Fruit fly (Drosophila melanogaster): Measurements from ENCODE around the gene zfh1.

The zfh1 gene

DNA sequence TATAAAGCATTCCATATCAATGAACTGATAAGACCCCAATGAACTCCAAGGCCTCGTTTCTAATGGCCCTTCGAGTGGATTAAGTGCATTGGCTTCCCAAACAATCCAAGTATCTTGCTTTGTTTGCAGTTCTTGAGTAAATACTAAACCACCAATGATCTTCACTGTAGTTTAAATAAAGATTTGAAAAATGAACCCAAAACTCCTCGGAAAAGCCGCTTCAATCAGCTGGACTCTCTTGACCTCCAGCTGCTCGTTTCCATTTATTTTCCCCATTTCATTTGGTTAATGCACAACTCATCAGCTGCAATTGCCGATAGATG is 46.3 kb downstream of the zfh1 start:
- TF ChIP-seq tai (GFP tag; optimal IDR thresholded peaks at IDR 0.05), result no peak
- TF ChIP-seq jim (GFP tag; optimal IDR thresholded peaks at IDR 0.05), result no peak
- TF ChIP-seq Vsx2 (GFP tag; optimal IDR thresholded peaks at IDR 0.05; ENCODE audit: partially characterized antibody), result no peak
- no peak for TF ChIP-seq woc (GFP tag; optimal IDR thresholded peaks at IDR 0.05)
- no peak for TF ChIP-seq fru (GFP tag; optimal IDR thresholded peaks at IDR 0.05)
- no peak for TF ChIP-seq CG32264 (GFP tag; optimal IDR thresholded peaks at IDR 0.05)
- TF ChIP-seq foxo (GFP tag; optimal IDR thresholded peaks at IDR 0.05), result no peak
- no peak for TF ChIP-seq Abd-B (GFP tag; optimal IDR thresholded peaks at IDR 0.05)
- TF ChIP-seq pan (optimal IDR thresholded peaks at IDR 0.05), result no peak
- no peak for TF ChIP-seq sage (GFP tag; optimal IDR thresholded peaks at IDR 0.05)
- TF ChIP-seq br (GFP tag; optimal IDR thresholded peaks at IDR 0.05), result no peak
- TF ChIP-seq usp (GFP tag; optimal IDR thresholded peaks at IDR 0.05), result no peak

dm6 chr3R:30812401-30813207 is 46.9 kb downstream of the zfh1 start:
- peak; percentile 48 for TF ChIP-seq psq (GFP tag; optimal IDR thresholded peaks at IDR 0.05)
- TF ChIP-seq Rel (GFP tag; optimal IDR thresholded peaks at IDR 0.05), result no peak
- TF ChIP-seq Rel (tag; optimal IDR thresholded peaks at IDR 0.05), result peak; percentile 94
- peak; percentile 34 for TF ChIP-seq Hr83 (GFP tag; optimal IDR thresholded peaks at IDR 0.05; ENCODE audit: poor library complexity, severe bottlenecking)
- TF ChIP-seq Hr78 (GFP tag; optimal IDR thresholded peaks at IDR 0.05), result no peak
- peak; percentile 30 for TF ChIP-seq Sp1 (GFP tag; optimal IDR thresholded peaks at IDR 0.05)
- no peak for TF ChIP-seq brk (GFP tag; optimal IDR thresholded peaks at IDR 0.05)
- TF ChIP-seq fru (GFP tag; optimal IDR thresholded peaks at IDR 0.05), result peak; percentile 50
- peak; percentile 70 for TF ChIP-seq rgr (GFP tag; optimal IDR thresholded peaks at IDR 0.05)
- TF ChIP-seq dmrt93B (GFP tag; optimal IDR thresholded peaks at IDR 0.05), result peak; percentile 18
- TF ChIP-seq OdsH (GFP tag; optimal IDR thresholded peaks at IDR 0.05), result peak; percentile 57
- no peak for TF ChIP-seq dsf (GFP tag; optimal IDR thresholded peaks at IDR 0.05; ENCODE audit: borderline replicate concordance)
- no peak for TF ChIP-seq Dfd (GFP tag; optimal IDR thresholded peaks at IDR 0.05)
- TF ChIP-seq h (GFP tag; optimal IDR thresholded peaks at IDR 0.05), result peak; percentile 84
- TF ChIP-seq usp (GFP tag; optimal IDR thresholded peaks at IDR 0.05), result no peak
- TF ChIP-seq foxo (GFP tag; optimal IDR thresholded peaks at IDR 0.05), result peak in 1 of 2 experiments; percentile 56
- TF ChIP-seq tai (GFP tag; optimal IDR thresholded peaks at IDR 0.05), result peak; percentile 35
- TF ChIP-seq Hnf4 (GFP tag; optimal IDR thresholded peaks at IDR 0.05), result peak; percentile 33
- peak; percentile 59 for TF ChIP-seq ey (GFP tag; optimal IDR thresholded peaks at IDR 0.05)
- TF ChIP-seq HLH106 (tag; optimal IDR thresholded peaks at IDR 0.05), result no peak
- no peak for TF ChIP-seq CG32264 (GFP tag; optimal IDR thresholded peaks at IDR 0.05)
- peak; percentile 37 for TF ChIP-seq br (GFP tag; optimal IDR thresholded peaks at IDR 0.05)

DNA sequence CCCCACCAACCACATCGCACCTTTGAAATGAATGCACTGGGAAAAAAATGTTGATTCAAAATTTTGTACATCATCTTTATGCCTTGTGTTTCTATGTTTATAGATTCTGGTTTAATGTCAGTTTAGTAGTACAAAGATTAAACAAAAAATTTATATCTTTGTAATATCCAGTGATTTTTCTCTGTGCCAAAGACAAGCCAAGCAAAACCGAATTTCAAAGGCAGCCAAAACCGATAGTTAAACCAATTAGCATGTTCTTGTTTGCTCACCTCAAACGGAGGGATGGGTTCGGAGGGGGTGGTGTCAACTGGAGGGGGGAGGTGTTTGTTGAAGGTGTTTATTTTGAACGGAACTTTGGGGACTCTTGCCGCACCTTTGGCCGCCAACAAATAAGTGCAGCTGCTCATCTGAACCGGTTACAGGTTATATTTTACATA is 48.2 kb downstream of the zfh1 start:
- TF ChIP-seq pan (optimal IDR thresholded peaks at IDR 0.05) (no peak), Rel (GFP tag; optimal IDR thresholded peaks at IDR 0.05) (no peak), Rel (tag; optimal IDR thresholded peaks at IDR 0.05) (no peak), usp (GFP tag; optimal IDR thresholded peaks at IDR 0.05) (no peak), h (GFP tag; optimal IDR thresholded peaks at IDR 0.05) (peak; percentile 83), dl (GFP tag; optimal IDR thresholded peaks at IDR 0.05; ENCODE audit: insufficient read depth in 1 of 2, partially characterized antibody in 2 of 2) (no peak), Hr78 (GFP tag; optimal IDR thresholded peaks at IDR 0.05) (no peak), GATAd (GFP tag; optimal IDR thresholded peaks at IDR 0.05) (no peak), brk (GFP tag; optimal IDR thresholded peaks at IDR 0.05) (peak; percentile 31), dsf (GFP tag; optimal IDR thresholded peaks at IDR 0.05; ENCODE audit: borderline replicate concordance) (no peak), lola (GFP tag; optimal IDR thresholded peaks at IDR 0.05) (no peak), Mio (GFP tag; optimal IDR thresholded peaks at IDR 0.05) (no peak), dmrt93B (GFP tag; optimal IDR thresholded peaks at IDR 0.05) (peak; percentile 69), Jra (GFP tag; optimal IDR thresholded peaks at IDR 0.05) (peak; percentile 47), foxo (GFP tag; optimal IDR thresholded peaks at IDR 0.05) (peak; percentile 25 to 78), sv (GFP tag; optimal IDR thresholded peaks at IDR 0.05) (peak; percentile 59), Abd-B (GFP tag; optimal IDR thresholded peaks at IDR 0.05) (no peak), br (GFP tag; optimal IDR thresholded peaks at IDR 0.05) (peak; percentile 62), HLH106 (tag; optimal IDR thresholded peaks at IDR 0.05) (peak; percentile 73), CrebA (GFP tag; optimal IDR thresholded peaks at IDR 0.05; ENCODE audit: borderline replicate concordance) (no peak), jim (GFP tag; optimal IDR thresholded peaks at IDR 0.05) (no peak), Hnf4 (GFP tag; optimal IDR thresholded peaks at IDR 0.05) (peak; percentile 65), N (GFP tag; optimal IDR thresholded peaks at IDR 0.05) (no peak), tai (GFP tag; optimal IDR thresholded peaks at IDR 0.05) (no peak), ey (GFP tag; optimal IDR thresholded peaks at IDR 0.05) (peak; percentile 72), Hr83 (GFP tag; optimal IDR thresholded peaks at IDR 0.05; ENCODE audit: poor library complexity, severe bottlenecking) (no peak), rgr (GFP tag; optimal IDR thresholded peaks at IDR 0.05) (peak; percentile 68), Vsx2 (GFP tag; optimal IDR thresholded peaks at IDR 0.05; ENCODE audit: partially characterized antibody) (no peak), fru (GFP tag; optimal IDR thresholded peaks at IDR 0.05) (peak; percentile 78), Myc (optimal IDR thresholded peaks at IDR 0.05) (no peak), Dfd (GFP tag; optimal IDR thresholded peaks at IDR 0.05) (no peak), Dif (GFP tag; optimal IDR thresholded peaks at IDR 0.05; ENCODE audit: partially characterized antibody) (no peak), Sp1 (GFP tag; optimal IDR thresholded peaks at IDR 0.05) (peak; percentile 77), psq (GFP tag; optimal IDR thresholded peaks at IDR 0.05) (peak; percentile 68), OdsH (GFP tag; optimal IDR thresholded peaks at IDR 0.05) (peak; percentile 72), CG9705 (GFP tag; optimal IDR thresholded peaks at IDR 0.05) (no peak), sage (GFP tag; optimal IDR thresholded peaks at IDR 0.05) (peak; percentile 73), CG32264 (GFP tag; optimal IDR thresholded peaks at IDR 0.05) (peak; percentile 61), woc (GFP tag; optimal IDR thresholded peaks at IDR 0.05) (peak; percentile 61)

Measured in whole organism, wandering third instar larva.